Worm (Caenorhabditis elegans) whole organism, young adult: ENCODE results near the gene C43F9.7.

ENCODE experiments used
- B0035.1 ChIP-seq: sonication (generic microtip); optimal IDR thresholded peaks from 2 replicates; lab custom pipeline; 2016; ENCODE audit warnings: missing genetic modification characterization, mild to moderate bottlenecking, missing compliant biosample characterization, missing genotype, missing genetic modification reagents
- B0261.1 ChIP-seq: sonication (generic microtip); optimal IDR thresholded peaks from 2 replicates; lab custom pipeline; 2016; ENCODE audit warnings: mild to moderate bottlenecking, missing genetic modification characterization, moderate library complexity, missing compliant biosample characterization
- B0336.3 ChIP-seq: fragments of 200-800 bp; sonication (Bioruptor generic); IDR thresholded peaks from 2 replicates; pipeline ENCODE4 v1.3.6; 2022; ENCODE audit warnings: missing genetic modification characterization, missing compliant biosample characterization
- F23B12.7 ChIP-seq: sonication (generic microtip); optimal IDR thresholded peaks from 2 replicates; lab custom pipeline; 2017; ENCODE audit warnings: missing genetic modification characterization, mild to moderate bottlenecking, missing compliant biosample characterization, antibody characterized with exemption, moderate library complexity; ENCODE audit not compliant: insufficient read depth
- F52B5.7 ChIP-seq: sonication (generic microtip); optimal IDR thresholded peaks from 2 replicates; lab custom pipeline; 2016; ENCODE audit warnings: mild to moderate bottlenecking, missing genetic modification characterization, missing compliant biosample characterization
- F55B11.4 ChIP-seq: sonication (generic microtip); optimal IDR thresholded peaks from 2 replicates; lab custom pipeline; 2016; ENCODE audit warnings: missing compliant biosample characterization, missing genetic modification characterization, borderline replicate concordance; ENCODE audit not compliant: insufficient read depth
- K11D2.4 ChIP-seq: fragments of 200-800 bp; sonication (Bioruptor generic); IDR thresholded peaks from 2 replicates; pipeline ENCODE4 v1.3.6; 2022; ENCODE audit warnings: missing genetic modification reagents, missing genetic modification characterization, missing compliant biosample characterization
- T07F8.4 ChIP-seq: sonication (generic microtip); optimal IDR thresholded peaks from 2 replicates; lab custom pipeline; 2016; ENCODE audit warnings: mild to moderate bottlenecking, missing genetic modification characterization, moderate library complexity, missing compliant biosample characterization
- Y53G8AR.9 ChIP-seq: fragments of 200-800 bp; sonication (Bioruptor generic); conservative IDR thresholded peaks from 2 replicates; pipeline ENCODE4 v1.3.6; 2022; ENCODE audit warnings: missing genetic modification reagents, missing genetic modification characterization, missing compliant biosample characterization
- akir-1 ChIP-seq: fragments of 200-800 bp; sonication (Bioruptor generic); optimal IDR thresholded peaks from 2 replicates; lab custom pipeline; 2018; ENCODE audit warnings: mild to moderate bottlenecking, missing genetic modification characterization, moderate library complexity, missing compliant biosample characterization
- ama-1 ChIP-seq, 3 experiments: fragments of 150-350 bp in 1 of 3; sonication (generic microtip) in 2 of 3; optimal IDR thresholded peaks; 2 replicates each; lab custom pipeline; 2014 to 2018; ENCODE audit warnings: missing biosample characterization in 2 of 3, missing genetic modification characterization in 2 of 3, missing genetic modification reagents in 2 of 3
- aptf-2 ChIP-seq: fragments of 200-800 bp; sonication (Bioruptor generic); conservative IDR thresholded peaks from 2 replicates; pipeline ENCODE4 v1.3.6; 2022; ENCODE audit warnings: missing genetic modification reagents, missing genetic modification characterization, missing compliant biosample characterization
- athp-1 ChIP-seq: sonication (generic microtip); optimal IDR thresholded peaks from 2 replicates; lab custom pipeline; 2017; ENCODE audit warnings: mild to moderate bottlenecking, missing genetic modification characterization, missing compliant biosample characterization
- ccch-3 ChIP-seq: fragments of 200-800 bp; sonication (Bioruptor generic); optimal IDR thresholded peaks from 2 replicates; lab custom pipeline; 2018; ENCODE audit warnings: mild to moderate bottlenecking, missing genetic modification characterization, missing compliant biosample characterization
- ceh-100 ChIP-seq: fragments of 200-800 bp; sonication (Bioruptor generic); IDR thresholded peaks from 2 replicates; pipeline ENCODE4 v1.3.6; 2022; ENCODE audit warnings: missing genetic modification reagents, missing genetic modification characterization, missing compliant biosample characterization
- ceh-79 ChIP-seq: sonication (generic microtip); optimal IDR thresholded peaks from 2 replicates; lab custom pipeline; 2017; ENCODE audit warnings: mild to moderate bottlenecking, missing genetic modification characterization, missing compliant biosample characterization
- egl-18 ChIP-seq: fragments of 200-800 bp; sonication (Bioruptor generic); IDR thresholded peaks from 2 replicates; pipeline ENCODE4 v1.3.6; 2022; ENCODE audit warnings: missing genetic modification reagents, missing genetic modification characterization, missing compliant biosample characterization
- egl-44 ChIP-seq: fragments of 200-800 bp; sonication (Bioruptor generic); IDR thresholded peaks from 2 replicates; pipeline ENCODE4 v1.3.6; 2022; ENCODE audit warnings: missing genetic modification reagents, missing genetic modification characterization, missing compliant biosample characterization
- hlh-12 ChIP-seq: sonication (generic microtip); optimal IDR thresholded peaks from 2 replicates; lab custom pipeline; 2016; ENCODE audit warnings: missing genetic modification characterization, missing compliant biosample characterization
- hmg-1.2 ChIP-seq: fragments of 200-800 bp; sonication (Bioruptor generic); IDR thresholded peaks from 2 replicates; pipeline ENCODE4 v1.3.6; 2022; ENCODE audit warnings: missing genetic modification reagents, missing genetic modification characterization, missing compliant biosample characterization
- hmg-20 ChIP-seq: fragments of 200-800 bp; sonication (Bioruptor generic); IDR thresholded peaks from 2 replicates; pipeline ENCODE4 v1.3.6; 2022; ENCODE audit warnings: missing genetic modification reagents, missing genetic modification characterization, missing compliant biosample characterization
- let-607 ChIP-seq, 2 experiments: fragments of 200-800 bp in 1 of 2; sonication (Bioruptor generic) in 1 of 2; sonication (generic microtip) in 1 of 2; optimal IDR thresholded peaks; 2 replicates each; lab custom pipeline; 2016 to 2018; ENCODE audit warnings: mild to moderate bottlenecking in 2 of 2, missing compliant biosample characterization in 2 of 2, missing genetic modification characterization in 2 of 2, moderate library complexity in 2 of 2, missing genotype in 1 of 2
- lin-54 ChIP-seq: fragments of 200-800 bp; sonication (Bioruptor generic); optimal IDR thresholded peaks from 2 replicates; lab custom pipeline; 2018; ENCODE audit warnings: mild to moderate bottlenecking, missing genetic modification characterization, missing compliant biosample characterization
- madf-10 ChIP-seq: sonication (generic microtip); optimal IDR thresholded peaks from 2 replicates; lab custom pipeline; 2016; ENCODE audit warnings: mild to moderate bottlenecking, missing genetic modification characterization, missing compliant biosample characterization
- madf-6 ChIP-seq: fragments of 200-800 bp; sonication (Bioruptor generic); IDR thresholded peaks from 2 replicates; pipeline ENCODE4 v1.3.6; 2022; ENCODE audit warnings: missing genetic modification reagents, missing genetic modification characterization, missing compliant biosample characterization
- nfya-1 ChIP-seq: sonication (generic microtip); optimal IDR thresholded peaks from 2 replicates; lab custom pipeline; 2017; ENCODE audit warnings: antibody characterized with exemption, missing compliant biosample characterization, missing genetic modification characterization, borderline replicate concordance; ENCODE audit not compliant: insufficient read depth
- nfya-2 ChIP-seq: fragments of 200-800 bp; sonication (Bioruptor generic); IDR thresholded peaks from 2 replicates; pipeline ENCODE4 v1.3.6; 2022; ENCODE audit warnings: missing genetic modification reagents, missing genetic modification characterization, missing compliant biosample characterization
- nfyb-1 ChIP-seq: fragments of 200-800 bp; sonication (Bioruptor generic); IDR thresholded peaks from 2 replicates; pipeline ENCODE4 v1.3.6; 2022; ENCODE audit warnings: missing genetic modification reagents, missing genetic modification characterization, missing compliant biosample characterization
- nhr-120 ChIP-seq: fragments of 200-800 bp; sonication (Bioruptor generic); IDR thresholded peaks from 2 replicates; pipeline ENCODE4 v1.3.6; 2022; ENCODE audit warnings: missing genetic modification characterization, missing compliant biosample characterization
- snpc-1.3 ChIP-seq: sonication (generic microtip); optimal IDR thresholded peaks from 2 replicates; lab custom pipeline; 2017; ENCODE audit warnings: missing genetic modification characterization, mild to moderate bottlenecking, missing compliant biosample characterization, antibody characterized with exemption, moderate library complexity, missing genotype, missing genetic modification reagents; ENCODE audit not compliant: insufficient read depth
- snpc-3.4 ChIP-seq: sonication (generic microtip); optimal IDR thresholded peaks from 2 replicates; lab custom pipeline; 2017; ENCODE audit warnings: missing genetic modification characterization, mild to moderate bottlenecking, missing compliant biosample characterization, antibody characterized with exemption, moderate library complexity, missing genotype, missing genetic modification reagents
- unc-130 ChIP-seq: sonication (generic microtip); optimal IDR thresholded peaks from 2 replicates; lab custom pipeline; 2016; ENCODE audit warnings: missing genetic modification reagents, missing genetic modification characterization, missing compliant biosample characterization
- xnd-1 ChIP-seq: sonication (generic microtip); optimal IDR thresholded peaks from 2 replicates; lab custom pipeline; 2016; ENCODE audit warnings: missing genotype, missing genetic modification reagents, missing genetic modification characterization, missing compliant biosample characterization
- ztf-25 ChIP-seq: fragments of 200-800 bp; sonication (Bioruptor generic); IDR thresholded peaks from 2 replicates; pipeline ENCODE4 v1.3.6; 2022; ENCODE audit warnings: missing genetic modification reagents, missing genetic modification characterization, missing compliant biosample characterization
- ztf-26 ChIP-seq: sonication (generic microtip); optimal IDR thresholded peaks from 2 replicates; lab custom pipeline; 2017; ENCODE audit warnings: missing genetic modification characterization, missing compliant biosample characterization

Gene C43F9.7

DNA sequence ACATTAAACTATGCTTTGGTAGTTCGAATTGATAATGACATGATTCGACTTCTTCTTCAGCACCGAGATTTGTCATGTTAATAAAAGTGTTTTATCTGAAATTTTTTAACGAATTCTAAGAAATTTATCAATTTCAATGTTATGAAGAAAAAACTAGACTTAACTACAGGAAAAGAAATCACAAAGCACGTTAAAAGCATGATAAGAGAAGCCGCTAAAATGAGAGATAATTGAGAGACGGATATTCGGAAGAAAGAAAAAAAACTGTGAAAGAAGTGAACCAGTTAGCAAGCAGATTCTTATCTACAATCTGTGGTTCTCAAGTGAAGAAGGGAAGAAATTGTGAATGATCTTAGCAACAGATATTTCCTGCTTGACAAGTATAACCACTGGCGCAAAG lies 4.4 kb downstream of the C43F9.7 start, which contains the start of gene C43F9.4:
C43F9.4 (minus strand) TSS at position 101 of the 400 bp plus-strand sequence.
- TF ChIP-seq K11D2.4 (GFP tag; lab: Robert Waterston, UW) (no peak), akir-1 (GFP tag; lab: Kevin White, UChicago) (no peak), B0336.3 (GFP tag; lab: Robert Waterston, UW) (no peak), xnd-1 (tag; lab: Kevin White, UChicago) (no peak), nfya-2 (no peak), ztf-26 (tag; lab: Kevin White, UChicago) (no peak), aptf-2 (GFP tag; lab: Robert Waterston, UW) (no peak), egl-44 (no peak), nfya-1 (tag; lab: Kevin White, UChicago) (no peak), ama-1 (optimal IDR thresholded peaks at IDR 0.05; lab: Kevin White, UChicago) (no peak), ama-1 (GFP tag; optimal IDR thresholded peaks at IDR 0.05; lab: Kevin White, UChicago) (no peak), B0261.1 (tag; lab: Kevin White, UChicago) (no peak), ztf-25 (GFP tag; lab: Robert Waterston, UW) (no peak), let-607 (tag; optimal IDR thresholded peaks at IDR 0.05; lab: Kevin White, UChicago) (no peak), athp-1 (no peak), madf-6 (GFP tag; lab: Robert Waterston, UW) (no peak), Y53G8AR.9 (GFP tag; lab: Robert Waterston, UW) (no peak), hmg-1.2 (GFP tag; lab: Robert Waterston, UW) (no peak), F23B12.7 (tag; lab: Kevin White, UChicago) (no peak)
- TF ChIP-seq, all 124 proteins: peak for 0

DNA sequence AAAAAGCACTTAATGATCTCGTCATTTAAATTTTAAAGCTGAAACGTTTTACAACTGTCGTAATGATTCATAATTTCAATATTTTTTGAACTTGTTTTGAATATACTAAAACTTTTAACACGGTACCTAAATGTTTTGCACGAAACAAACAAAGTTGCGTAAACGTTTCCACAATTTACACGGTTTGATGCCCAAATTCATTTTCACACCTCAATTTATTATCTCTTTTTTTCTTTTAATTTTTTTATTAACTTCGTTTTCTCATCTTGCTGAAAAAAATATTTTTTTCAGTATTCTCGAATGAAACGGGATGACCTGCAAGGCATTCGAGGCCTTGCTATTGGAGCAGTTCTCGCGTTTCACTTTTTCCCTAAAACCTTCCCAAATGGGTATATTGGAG lies 9.2 kb downstream of the C43F9.7 start, which contains the start of gene oac-8:
oac-8 (plus strand) TSS at position 301 of the 400 bp plus-strand sequence.
- TF ChIP-seq K11D2.4 (GFP tag; lab: Robert Waterston, UW) (no peak), ccch-3 (GFP tag; lab: Kevin White, UChicago) (no peak), madf-10 (no peak), F55B11.4 (no peak), hmg-20 (GFP tag; lab: Robert Waterston, UW) (no peak), nfyb-1 (no peak), ceh-100 (GFP tag; lab: Robert Waterston, UW) (no peak), T07F8.4 (tag; lab: Kevin White, UChicago) (no peak), snpc-1.3 (tag; lab: Kevin White, UChicago) (no peak), lin-54 (no peak), let-607 (tag; optimal IDR thresholded peaks at IDR 0.05; lab: Kevin White, UChicago) (no peak), B0035.1 (tag; lab: Kevin White, UChicago) (no peak), F23B12.7 (tag; lab: Kevin White, UChicago) (no peak), hlh-12 (tag; lab: Kevin White, UChicago) (no peak), snpc-3.4 (tag; lab: Kevin White, UChicago) (no peak), unc-130 (GFP tag; lab: Kevin White, UChicago) (no peak), nhr-120 (no peak), Y53G8AR.9 (GFP tag; lab: Robert Waterston, UW) (no peak)

DNA sequence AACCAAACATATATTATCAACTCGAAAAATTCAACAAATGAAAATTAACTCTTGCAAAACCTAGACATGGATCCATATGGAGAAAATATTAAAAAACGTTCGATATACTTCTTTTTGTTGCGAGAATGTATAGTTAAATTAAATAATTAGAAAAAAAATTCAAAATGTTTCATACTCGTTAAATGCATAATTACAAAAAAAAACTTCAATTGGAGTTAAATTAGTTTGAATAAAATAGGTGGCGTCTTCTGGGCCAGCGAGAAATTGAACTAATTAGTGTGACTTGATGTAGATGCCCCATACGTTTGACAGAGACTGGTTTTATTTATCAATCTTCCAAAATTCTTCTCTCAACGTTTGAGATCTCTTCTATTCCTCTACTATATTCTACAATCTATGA lies 15.1 kb downstream of the C43F9.7 start, which contains the start of gene lgc-43:
lgc-43 (plus strand) TSS at position 301 of the 400 bp plus-strand sequence.
- TF ChIP-seq ceh-79, result no peak
- no peak for TF ChIP-seq egl-18 (GFP tag; lab: Robert Waterston, UW)
- TF ChIP-seq F52B5.7 (tag; lab: Kevin White, UChicago), result no peak
- TF ChIP-seq ceh-100 (GFP tag; lab: Robert Waterston, UW), result no peak
- TF ChIP-seq madf-6 (GFP tag; lab: Robert Waterston, UW), result no peak
- TF ChIP-seq, all 124 proteins: peak for 0
